Worm (Caenorhabditis elegans): ENCODE measurements around the gene srxa-8.

DNA sequence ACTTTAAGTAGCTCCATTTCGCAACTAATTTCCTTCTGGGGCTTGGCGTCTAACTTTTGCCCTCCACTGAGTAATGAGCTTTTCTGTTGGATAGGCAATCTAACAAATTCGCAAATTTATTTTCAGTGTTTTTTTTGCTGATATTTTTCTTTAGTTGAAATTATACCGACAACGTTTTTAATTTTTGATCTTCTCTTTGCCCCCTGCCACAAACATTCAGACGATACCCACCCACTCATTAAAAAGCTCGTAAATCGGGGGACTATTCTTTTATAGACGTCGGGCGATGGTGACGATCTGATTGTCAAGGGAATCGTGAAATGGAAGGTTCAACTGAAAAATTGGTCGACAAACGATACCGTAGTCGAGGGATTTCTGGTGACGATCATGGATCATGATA is 15.1 kb upstream of the srxa-8 start:
- TF ChIP-seq B0310.2 (tag; optimal IDR thresholded peaks at IDR 0.05): no peak
- no peak for TF ChIP-seq scrt-1 (GFP tag; IDR thresholded peaks at IDR 0.05)
- no peak for TF ChIP-seq tbx-11 (GFP tag; IDR thresholded peaks at IDR 0.05)
- no peak for TF ChIP-seq ama-1 (optimal IDR thresholded peaks at IDR 0.05)
- no peak for TF ChIP-seq ceh-36 (tag; optimal IDR thresholded peaks at IDR 0.05)
- no peak for TF ChIP-seq flt-1 (GFP tag; IDR thresholded peaks at IDR 0.05)
- no peak for TF ChIP-seq hmg-4 (GFP tag; optimal IDR thresholded peaks at IDR 0.05)
- no peak for TF ChIP-seq F13C5.2 (tag; optimal IDR thresholded peaks at IDR 0.05)

All from whole organism, early embryonic.